Worm (Caenorhabditis elegans): Measurements from ENCODE around the gene wht-8.

ce11 chrIII:11194123-11194522 lies 24.5 kb upstream of the wht-8 start:
- TF ChIP-seq unc-130 (GFP tag; optimal IDR thresholded peaks at IDR 0.05) (no peak), snpc-4 (GFP tag; optimal IDR thresholded peaks at IDR 0.05) (no peak), snpc-4 (tag; optimal IDR thresholded peaks at IDR 0.05) (no peak)

All from whole organism, young adult.